Fruit fly (Drosophila melanogaster) whole organism, embryonic: ENCODE data around the gene CG10638.

ENCODE experiments used
- B-H2 ChIP-seq: fragments of 200-800 bp; sonication (Bioruptor generic); optimal IDR thresholded peaks from 2 replicates; lab custom pipeline; 2018; ENCODE audit warnings: missing biosample characterization, mild to moderate bottlenecking, missing genetic modification characterization
- Bteb2 ChIP-seq: fragments of 200-800 bp; sonication (Bioruptor generic); optimal IDR thresholded peaks from 2 replicates; lab custom pipeline; 2016; ENCODE audit warnings: missing biosample characterization, missing genetic modification characterization
- CG10565 ChIP-seq: fragments of 200-800 bp; sonication (Bioruptor generic); optimal IDR thresholded peaks from 3 replicates; lab custom pipeline; 2016; ENCODE audit warnings: missing biosample characterization, mild to moderate bottlenecking, missing genetic modification characterization
- CG10959 ChIP-seq: fragments of 200-800 bp; sonication (Bioruptor generic); IDR thresholded peaks from 2 replicates; pipeline ENCODE4 v1.3.6; 2022; ENCODE audit warnings: missing biosample characterization, missing genetic modification characterization
- CG10979 ChIP-seq: fragments of 200-800 bp; sonication (Bioruptor generic); optimal IDR thresholded peaks from 2 replicates; lab custom pipeline; 2018; ENCODE audit warnings: missing biosample characterization, mild to moderate bottlenecking, missing genetic modification characterization, moderate library complexity
- CG1233 ChIP-seq: fragments of 200-800 bp; sonication (Bioruptor generic); optimal IDR thresholded peaks from 4 replicates; lab custom pipeline; 2018; ENCODE audit warnings: missing biosample characterization, mild to moderate bottlenecking, missing genetic modification characterization
- CG13894 ChIP-seq: fragments of 200-800 bp; sonication (Bioruptor generic); optimal IDR thresholded peaks from 3 replicates; lab custom pipeline; 2018; ENCODE audit warnings: missing biosample characterization, mild to moderate bottlenecking, missing genetic modification characterization, moderate library complexity
- CG1529 ChIP-seq: fragments of 200-800 bp; sonication (Bioruptor generic); optimal IDR thresholded peaks from 3 replicates; lab custom pipeline; 2018; ENCODE audit warnings: missing biosample characterization, missing genetic modification characterization
- CG15601 ChIP-seq: fragments of 200-800 bp; sonication (Bioruptor generic); optimal IDR thresholded peaks from 3 replicates; lab custom pipeline; 2019; ENCODE audit warnings: missing biosample characterization, mild to moderate bottlenecking, missing genetic modification characterization, moderate library complexity
- CG18011 ChIP-seq: fragments of 200-800 bp; sonication (Bioruptor generic); optimal IDR thresholded peaks from 2 replicates; lab custom pipeline; 2017; ENCODE audit warnings: missing biosample characterization, missing genetic modification characterization, mild to moderate bottlenecking, moderate library complexity, missing genotype
- CG18599 ChIP-seq: fragments of 200-800 bp; sonication (Bioruptor generic); optimal IDR thresholded peaks from 3 replicates; lab custom pipeline; 2017; ENCODE audit warnings: missing biosample characterization, missing genetic modification characterization, mild to moderate bottlenecking, moderate library complexity, missing genetic modification reagents
- CG31441 ChIP-seq: fragments of 200-800 bp; sonication (Bioruptor generic); IDR thresholded peaks from 2 replicates; pipeline ENCODE4 v1.3.6; 2022; ENCODE audit warnings: missing biosample characterization, missing genetic modification characterization
- CG32532 ChIP-seq: fragments of 200-800 bp; sonication (Bioruptor generic); IDR thresholded peaks from 2 replicates; pipeline ENCODE4 v1.3.6; 2022; ENCODE audit warnings: missing biosample characterization, missing genetic modification characterization
- CG33557 ChIP-seq: fragments of 200-800 bp; sonication (Bioruptor generic); optimal IDR thresholded peaks from 2 replicates; lab custom pipeline; 2019; ENCODE audit warnings: missing biosample characterization, mild to moderate bottlenecking, missing genetic modification characterization, moderate library complexity
- CG34224 ChIP-seq: fragments of 200-800 bp; sonication (Bioruptor generic); IDR thresholded peaks from 3 replicates; pipeline ENCODE4 v1.3.6; 2022; ENCODE audit warnings: missing biosample characterization, missing genetic modification characterization; ENCODE audit not compliant: partially characterized antibody
- CG34422 ChIP-seq: fragments of 200-800 bp; sonication (Bioruptor generic); IDR thresholded peaks from 3 replicates; pipeline ENCODE4 v1.3.6; 2022; ENCODE audit warnings: missing biosample characterization, missing genetic modification characterization
- CG43689 ChIP-seq: fragments of 200-800 bp; sonication (Bioruptor generic); IDR thresholded peaks from 2 replicates; pipeline ENCODE4 v1.3.6; 2022; ENCODE audit warnings: missing biosample characterization, missing genetic modification characterization
- CG6272 ChIP-seq: fragments of 200-800 bp; sonication (Bioruptor generic); IDR thresholded peaks from 2 replicates; pipeline ENCODE4 v1.3.6; 2022; ENCODE audit warnings: missing biosample characterization, missing genetic modification characterization
- CG6854 ChIP-seq: fragments of 200-800 bp; sonication (Bioruptor generic); optimal IDR thresholded peaks from 3 replicates; lab custom pipeline; 2017; ENCODE audit warnings: missing biosample characterization, mild to moderate bottlenecking, missing genetic modification characterization
- CG7987 ChIP-seq: fragments of 200-800 bp; sonication (Bioruptor generic); optimal IDR thresholded peaks from 2 replicates; lab custom pipeline; 2018; ENCODE audit warnings: missing biosample characterization, mild to moderate bottlenecking, missing genetic modification characterization, moderate library complexity
- CG8089 ChIP-seq: fragments of 200-800 bp; sonication (Bioruptor generic); optimal IDR thresholded peaks from 3 replicates; lab custom pipeline; 2016; ENCODE audit warnings: missing biosample characterization, missing genetic modification characterization
- CTCF ChIP-seq: fragments of 200-800 bp; sonication (Bioruptor generic); optimal IDR thresholded peaks from 2 replicates; lab custom pipeline; 2017; ENCODE audit warnings: missing biosample characterization, mild to moderate bottlenecking, missing genetic modification characterization, moderate library complexity
- Dip3 ChIP-seq: fragments of 200-800 bp; sonication (Bioruptor generic); optimal IDR thresholded peaks from 3 replicates; lab custom pipeline; 2016; ENCODE audit warnings: missing biosample characterization, missing genetic modification characterization
- GATAe ChIP-seq: fragments of 200-800 bp; sonication (Bioruptor generic); conservative IDR thresholded peaks from 2 replicates; pipeline ENCODE4 v1.3.6; 2022; ENCODE audit warnings: missing biosample characterization, missing genetic modification characterization
- Gug ChIP-seq: fragments of 200-800 bp; sonication (Bioruptor generic); IDR thresholded peaks from 4 replicates; pipeline ENCODE4 v1.3.6; 2022; ENCODE audit warnings: missing biosample characterization, missing genetic modification characterization
- Hr3 ChIP-seq: fragments of 200-800 bp; sonication (Bioruptor generic); optimal IDR thresholded peaks from 3 replicates; lab custom pipeline; 2016; ENCODE audit warnings: missing biosample characterization, missing genetic modification characterization
- Hr78 ChIP-seq, 2 experiments: fragments of 200-800 bp in 1 of 2; fragments of >200 bp in 1 of 2; sonication (Bioruptor generic) in 1 of 2; optimal IDR thresholded peaks; 2 replicates each; lab custom pipeline; 2017 to 2019; ENCODE audit warnings: missing biosample characterization in 2 of 2, missing genetic modification characterization in 2 of 2, mild to moderate bottlenecking in 1 of 2, moderate library complexity in 1 of 2
- Jarid2 ChIP-seq: fragments of 200-800 bp; sonication (Bioruptor generic); optimal IDR thresholded peaks from 3 replicates; lab custom pipeline; 2017; ENCODE audit warnings: mild to moderate bottlenecking, missing biosample characterization, missing genetic modification reagents, missing genetic modification characterization
- Lhr ChIP-seq: fragments of 200-800 bp; sonication (Bioruptor generic); optimal IDR thresholded peaks from 3 replicates; lab custom pipeline; 2017; ENCODE audit warnings: mild to moderate bottlenecking, missing biosample characterization, missing genetic modification reagents, missing genetic modification characterization
- MESR4 ChIP-seq: fragments of 200-800 bp; sonication (Bioruptor generic); optimal IDR thresholded peaks from 2 replicates; lab custom pipeline; 2018; ENCODE audit warnings: missing biosample characterization, mild to moderate bottlenecking, missing genetic modification characterization, moderate library complexity
- Med ChIP-seq: fragments of 200-800 bp; sonication (Bioruptor generic); peaks from one replicate; lab custom pipeline; 2016; ENCODE audit warnings: missing biosample characterization, missing genetic modification characterization, mild to moderate bottlenecking, inconsistent platforms, moderate library complexity
- Ptx1 ChIP-seq: fragments of 200-800 bp; sonication (Bioruptor generic); IDR thresholded peaks from 2 replicates; pipeline ENCODE4 v1.3.6; 2022; ENCODE audit warnings: missing biosample characterization, missing genetic modification characterization
- Xbp1 ChIP-seq: fragments of 200-800 bp; sonication (Bioruptor generic); optimal IDR thresholded peaks from 3 replicates; lab custom pipeline; 2016; ENCODE audit warnings: missing biosample characterization, mild to moderate bottlenecking, missing genetic modification characterization
- bcd ChIP-seq: fragments of 200-800 bp; sonication (Bioruptor generic); optimal IDR thresholded peaks from 2 replicates; lab custom pipeline; 2017; ENCODE audit warnings: missing biosample characterization, mild to moderate bottlenecking, missing genetic modification characterization
- caup ChIP-seq: fragments of 200-800 bp; sonication (Bioruptor generic); optimal IDR thresholded peaks from 3 replicates; lab custom pipeline; 2017; ENCODE audit warnings: missing biosample characterization, mild to moderate bottlenecking, missing genetic modification characterization, moderate library complexity; ENCODE audit not compliant: severe bottlenecking
- corto ChIP-seq: fragments of 200-800 bp; sonication (Bioruptor generic); optimal IDR thresholded peaks from 2 replicates; lab custom pipeline; 2016; ENCODE audit warnings: missing biosample characterization, mild to moderate bottlenecking, missing genetic modification characterization, moderate library complexity
- en ChIP-seq: fragments of 200-800 bp; sonication (Bioruptor generic); optimal IDR thresholded peaks from 2 replicates; lab custom pipeline; 2016; ENCODE audit warnings: missing biosample characterization, missing genetic modification characterization
- knrl ChIP-seq: fragments of 200-800 bp; sonication (Bioruptor generic); IDR thresholded peaks from 3 replicates; pipeline ENCODE4 v1.3.6; 2022; ENCODE audit warnings: missing biosample characterization, missing genetic modification characterization; ENCODE audit not compliant: partially characterized antibody
- lbe ChIP-seq: fragments of 200-800 bp; sonication (Bioruptor generic); optimal IDR thresholded peaks from 2 replicates; lab custom pipeline; 2016; ENCODE audit warnings: missing biosample characterization, mild to moderate bottlenecking, missing genetic modification characterization
- nerfin-1 ChIP-seq: fragments of 200-800 bp; sonication (Bioruptor generic); optimal IDR thresholded peaks from 3 replicates; lab custom pipeline; 2019; ENCODE audit warnings: missing biosample characterization, mild to moderate bottlenecking, missing genetic modification characterization, moderate library complexity
- nmo ChIP-seq: fragments of 200-800 bp; sonication (Bioruptor generic); optimal IDR thresholded peaks from 2 replicates; lab custom pipeline; 2018; ENCODE audit warnings: missing biosample characterization, mild to moderate bottlenecking, missing genetic modification characterization, moderate library complexity
- p53 ChIP-seq: fragments of 200-800 bp; sonication (Bioruptor generic); optimal IDR thresholded peaks from 2 replicates; lab custom pipeline; 2016; ENCODE audit warnings: missing biosample characterization, missing genetic modification characterization
- pita ChIP-seq: fragments of 200-800 bp; sonication (Bioruptor generic); optimal IDR thresholded peaks from 2 replicates; lab custom pipeline; 2017; ENCODE audit warnings: missing biosample characterization, mild to moderate bottlenecking, missing genetic modification characterization
- prd ChIP-seq, 3 experiments: fragments of >200 bp in 2 of 3; fragments of 200-800 bp in 1 of 3; sonication (Bioruptor generic) in 1 of 3; optimal IDR thresholded peaks in 2 of 3; IDR thresholded peaks in 1 of 3; 2 replicates in 2 of 3; 3 replicates in 1 of 3; pipeline versions ENCODE4 v1.3.6 to Lab custom; 2017 to 2022; ENCODE audit warnings: missing biosample characterization in 1 of 3, missing genetic modification characterization in 1 of 3
- sd ChIP-seq: fragments of 200-800 bp; sonication (Bioruptor generic); optimal IDR thresholded peaks from 3 replicates; lab custom pipeline; 2018; ENCODE audit warnings: missing biosample characterization, mild to moderate bottlenecking, missing genetic modification characterization, moderate library complexity
- sisA ChIP-seq: fragments of 200-800 bp; sonication (Bioruptor generic); IDR thresholded peaks from 2 replicates; pipeline ENCODE4 v1.3.6; 2022; ENCODE audit warnings: missing biosample characterization, missing genetic modification characterization
- twi ChIP-seq: fragments of 200-800 bp; optimal IDR thresholded peaks from 2 replicates; lab custom pipeline; 2019; ENCODE audit warnings: missing biosample characterization, mild to moderate bottlenecking, missing genetic modification characterization, moderate library complexity
- wor ChIP-seq: fragments of 200-800 bp; sonication (Bioruptor generic); IDR thresholded peaks from 2 replicates; pipeline ENCODE4 v1.3.6; 2022; ENCODE audit warnings: missing biosample characterization, missing genetic modification characterization

The CG10638 gene

DNA sequence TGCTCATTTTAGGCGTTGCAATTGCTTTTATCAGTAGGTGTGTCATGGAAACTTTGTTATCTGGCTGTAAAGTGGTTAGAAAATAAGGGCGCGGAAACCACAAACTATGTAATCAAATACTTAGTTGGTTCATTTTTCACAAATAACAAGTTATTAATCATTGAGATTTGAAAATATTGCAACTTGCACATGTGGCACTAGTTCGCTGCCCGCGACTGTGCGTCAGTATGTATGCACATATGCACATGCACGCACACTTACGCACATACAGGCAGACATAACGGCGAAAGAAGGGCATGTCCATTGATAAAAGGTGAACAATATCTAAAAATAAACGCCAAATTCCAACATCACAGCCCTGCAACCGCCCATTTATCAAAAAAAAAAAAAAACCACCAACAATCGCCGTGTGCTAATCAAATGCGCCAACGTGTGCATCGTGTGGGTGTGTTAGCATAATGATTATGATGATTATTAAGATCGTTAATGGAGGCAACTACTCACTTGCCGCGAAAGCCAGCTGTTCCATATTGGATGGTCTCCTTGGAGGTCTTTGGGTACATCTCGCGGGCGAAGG, 28.4 kb upstream of the CG10638 start (continued):
- TF ChIP-seq CG32532 (GFP tag; lab: Robert Waterston, UW), result peak; percentile 22; the same call in 1 of the 2 replicates
- peak; percentile 13 for TF ChIP-seq Jarid2 (GFP tag; lab: Kevin White, UChicago)
- TF ChIP-seq twi, result peak; percentile 12
- no peak for TF ChIP-seq CG10565
- no peak for TF ChIP-seq knrl (GFP tag; lab: Robert Waterston, UW)
- peak; percentile 48 for TF ChIP-seq CG8089 (GFP tag; lab: Kevin White, UChicago)
- no peak for TF ChIP-seq pita (GFP tag; lab: Kevin White, UChicago)
- no peak for TF ChIP-seq Lhr (GFP tag; lab: Kevin White, UChicago)
- TF ChIP-seq Med, result peak; percentile 88
- peak; percentile 22 for TF ChIP-seq Bteb2 (GFP tag; lab: Kevin White, UChicago)
- peak; percentile 49 for TF ChIP-seq nerfin-1
- 0 out of 4 replicates have a peak, but pooled peaks have one; percentile 34 for TF ChIP-seq Gug
- TF ChIP-seq Hr78 (GFP tag; optimal IDR thresholded peaks at IDR 0.05; lab: Kevin White, UChicago), result peak in 1 of 2 experiments; percentile 53
- peak; percentile 44; the same call in 2 of the 3 replicates for TF ChIP-seq CG34422 (GFP tag; lab: Robert Waterston, UW)
- no peak for TF ChIP-seq CG7987 (GFP tag; lab: Kevin White, UChicago)
- peak; percentile 70 for TF ChIP-seq lbe (GFP tag; lab: Kevin White, UChicago)
- peak; percentile 26; the same call in 1 of the 2 replicates for TF ChIP-seq Ptx1
- TF ChIP-seq CG34224 (GFP tag; lab: Robert Waterston, UW), result 0 out of 3 replicates have a peak, but pooled peaks have one; percentile 14
- 0 out of 2 replicates have a peak, but pooled peaks have one; percentile 25 for TF ChIP-seq wor
- TF ChIP-seq bcd (GFP tag; lab: Kevin White, UChicago), result peak; percentile 25
- TF ChIP-seq CG33557 (GFP tag; lab: Kevin White, UChicago), result peak; percentile 14
- no peak for TF ChIP-seq prd (optimal IDR thresholded peaks at IDR 0.05; lab: Kevin White, UChicago)
- peak; percentile 53; the same call in 2 of the 3 replicates for TF ChIP-seq prd (GFP tag; IDR thresholded peaks at IDR 0.05; lab: Robert Waterston, UW)
- TF ChIP-seq Xbp1 (GFP tag; lab: Kevin White, UChicago), result peak; percentile 54
- TF ChIP-seq CG10959, result no peak
- TF ChIP-seq CG15601, result peak; percentile 44
- peak; percentile 41 for TF ChIP-seq en (GFP tag; lab: Kevin White, UChicago)
- peak; percentile 10 for TF ChIP-seq Hr3 (GFP tag; lab: Kevin White, UChicago)
- peak; percentile 19 for TF ChIP-seq caup (GFP tag; lab: Kevin White, UChicago)
- no peak for TF ChIP-seq sd
- peak; percentile 15 for TF ChIP-seq CTCF (GFP tag; lab: Kevin White, UChicago)
- peak; percentile 42 for TF ChIP-seq nmo (GFP tag; lab: Kevin White, UChicago)
- peak; percentile 67; the same call in 1 of the 2 replicates for TF ChIP-seq CG31441 (GFP tag; lab: Robert Waterston, UW)
- TF ChIP-seq GATAe (GFP tag; lab: Robert Waterston, UW), result no peak; the same call in 1 of the 2 replicates
- peak; percentile 25 for TF ChIP-seq CG1529 (GFP tag; lab: Kevin White, UChicago)
- TF ChIP-seq CG1233 (GFP tag; lab: Kevin White, UChicago), result peak; percentile 12
- peak; percentile 59 for TF ChIP-seq CG10979 (tag; lab: Kevin White, UChicago)
- TF ChIP-seq sisA (GFP tag; lab: Robert Waterston, UW), result peak; percentile 61
- peak; percentile 33 for TF ChIP-seq CG18599 (GFP tag; lab: Kevin White, UChicago)
- TF ChIP-seq CG6854, result no peak
- no peak for TF ChIP-seq B-H2 (GFP tag; lab: Kevin White, UChicago)
- no peak for TF ChIP-seq CG43689
- TF ChIP-seq CG13894 (tag; lab: Kevin White, UChicago), result no peak
- no peak for TF ChIP-seq CG6272 (GFP tag; lab: Robert Waterston, UW)
- peak; percentile 16 for TF ChIP-seq Dip3 (GFP tag; lab: Kevin White, UChicago)
- peak; percentile 38 for TF ChIP-seq CG18011
- TF ChIP-seq p53 (GFP tag; lab: Kevin White, UChicago), result no peak
- TF ChIP-seq MESR4, result peak; percentile 31
- TF ChIP-seq corto, result peak; percentile 62
